Worm (Caenorhabditis elegans): ENCODE data around the gene F35D11.3.

ce11 chrII:4626606-4627005 lies 18.4 kb downstream of the F35D11.3 start, which contains the start of gene F35D11.1:
- TF ChIP-seq pros-1 (tag; optimal IDR thresholded peaks at IDR 0.05) (no peak), pax-1 (tag; optimal IDR thresholded peaks at IDR 0.05) (no peak), lin-11 (tag; optimal IDR thresholded peaks at IDR 0.05) (no peak), nfya-1 (tag; optimal IDR thresholded peaks at IDR 0.05) (no peak), pha-2 (tag; optimal IDR thresholded peaks at IDR 0.05) (no peak), sox-4 (tag; optimal IDR thresholded peaks at IDR 0.05) (no peak), elt-2 (tag; optimal IDR thresholded peaks at IDR 0.05) (no peak), hlh-15 (tag; optimal IDR thresholded peaks at IDR 0.05) (no peak)

Data from whole organism, late embryonic.